Fruit fly (Drosophila melanogaster) whole organism, prepupa: ENCODE data around the gene CG43333.

Experiments used
- Blimp-1 ChIP-seq: fragments of 200-800 bp; sonication (Bioruptor generic); optimal IDR thresholded peaks from 3 replicates; lab custom pipeline; 2017; ENCODE audit warnings: missing biosample characterization, missing genetic modification characterization, mild to moderate bottlenecking, moderate library complexity, missing genetic modification reagents
- CG10631 ChIP-seq: fragments of 200-800 bp; sonication (Bioruptor generic); optimal IDR thresholded peaks from 2 replicates; lab custom pipeline; 2016; ENCODE audit warnings: missing biosample characterization, missing genetic modification characterization
- CG10669 ChIP-seq: fragments of 200-800 bp; sonication (Bioruptor generic); optimal IDR thresholded peaks from 3 replicates; lab custom pipeline; 2018; ENCODE audit warnings: missing biosample characterization, mild to moderate bottlenecking, missing genetic modification characterization, moderate library complexity
- CG11762 ChIP-seq: fragments of 200-800 bp; sonication (Bioruptor generic); optimal IDR thresholded peaks from 3 replicates; lab custom pipeline; 2016; ENCODE audit warnings: missing biosample characterization, missing genetic modification characterization; ENCODE audit not compliant: insufficient read depth
- CG15336 ChIP-seq: fragments of 200-800 bp; sonication (Bioruptor generic); IDR thresholded peaks from 2 replicates; pipeline ENCODE4 v1.3.6; 2022; ENCODE audit warnings: missing biosample characterization, missing genetic modification characterization
- CG1621 ChIP-seq: fragments of 200-800 bp; sonication (Bioruptor generic); optimal IDR thresholded peaks from 3 replicates; lab custom pipeline; 2018; ENCODE audit warnings: missing biosample characterization, mild to moderate bottlenecking, missing genetic modification characterization
- CG3032 ChIP-seq: fragments of 200-800 bp; optimal IDR thresholded peaks from 2 replicates; lab custom pipeline; 2019; ENCODE audit warnings: missing biosample characterization, mild to moderate bottlenecking, missing genetic modification characterization, moderate library complexity
- CG31627 ChIP-seq: fragments of 200-800 bp; sonication (Bioruptor generic); optimal IDR thresholded peaks from 3 replicates; lab custom pipeline; 2016; ENCODE audit warnings: missing biosample characterization, missing genetic modification characterization
- CG32006 ChIP-seq: fragments of 200-800 bp; sonication (Bioruptor generic); optimal IDR thresholded peaks from 3 replicates; lab custom pipeline; 2017; ENCODE audit warnings: missing biosample characterization, mild to moderate bottlenecking, missing genetic modification characterization
- CG34406 ChIP-seq: fragments of 200-800 bp; sonication (Bioruptor generic); optimal IDR thresholded peaks from 3 replicates; lab custom pipeline; 2016; ENCODE audit warnings: missing biosample characterization, missing genetic modification characterization
- CG3919 ChIP-seq: fragments of 200-800 bp; sonication (Bioruptor generic); optimal IDR thresholded peaks from 3 replicates; lab custom pipeline; 2016; ENCODE audit warnings: missing biosample characterization, missing genetic modification characterization
- CG4318 ChIP-seq: fragments of 200-800 bp; sonication (Bioruptor generic); optimal IDR thresholded peaks from 3 replicates; lab custom pipeline; 2017; ENCODE audit warnings: missing biosample characterization, mild to moderate bottlenecking, missing genetic modification characterization
- CG6163 ChIP-seq: fragments of 200-800 bp; sonication (Bioruptor generic); IDR thresholded peaks from 3 replicates; pipeline ENCODE4 v1.3.6; 2022; ENCODE audit warnings: missing biosample characterization, missing genetic modification characterization
- CG6808 ChIP-seq: fragments of 200-800 bp; sonication (Bioruptor generic); optimal IDR thresholded peaks from 3 replicates; lab custom pipeline; 2017; ENCODE audit warnings: missing biosample characterization, missing genetic modification characterization, mild to moderate bottlenecking, moderate library complexity, missing genetic modification reagents
- CG6854 ChIP-seq: fragments of 200-800 bp; sonication (Bioruptor generic); optimal IDR thresholded peaks from 2 replicates; lab custom pipeline; 2017; ENCODE audit warnings: missing biosample characterization, mild to moderate bottlenecking, missing genetic modification characterization
- CG7368 ChIP-seq: fragments of 200-800 bp; sonication (Bioruptor generic); optimal IDR thresholded peaks from 3 replicates; lab custom pipeline; 2016; ENCODE audit warnings: missing biosample characterization, missing genetic modification characterization
- CG8119 ChIP-seq: fragments of 200-800 bp; sonication (Bioruptor generic); IDR thresholded peaks from 3 replicates; pipeline ENCODE4 v1.3.6; 2022; ENCODE audit warnings: missing biosample characterization, missing genetic modification characterization
- CG8319 ChIP-seq: fragments of 200-800 bp; sonication (Bioruptor generic); optimal IDR thresholded peaks from 3 replicates; lab custom pipeline; 2016; ENCODE audit warnings: missing biosample characterization, missing genetic modification characterization
- CG8632 ChIP-seq: fragments of 200-800 bp; sonication (Bioruptor generic); optimal IDR thresholded peaks from 3 replicates; lab custom pipeline; 2016; ENCODE audit warnings: missing biosample characterization, missing genetic modification characterization
- CG9139 ChIP-seq: fragments of 200-800 bp; sonication (Bioruptor generic); optimal IDR thresholded peaks from 3 replicates; lab custom pipeline; 2017; ENCODE audit warnings: missing biosample characterization, mild to moderate bottlenecking, missing genetic modification characterization
- Eip75B ChIP-seq: fragments of 200-800 bp; sonication (Bioruptor generic); optimal IDR thresholded peaks from 3 replicates; lab custom pipeline; 2016; ENCODE audit warnings: missing biosample characterization, missing genetic modification characterization
- Eip78C ChIP-seq: fragments of 200-800 bp; sonication (Bioruptor generic); peaks from one replicate; lab custom pipeline; 2016; ENCODE audit warnings: missing biosample characterization, missing genetic modification characterization
- Eip93F ChIP-seq: fragments of 200-800 bp; sonication (Bioruptor generic); optimal IDR thresholded peaks from 2 replicates; lab custom pipeline; 2016; ENCODE audit warnings: missing biosample characterization, mild to moderate bottlenecking, missing genetic modification characterization
- Ets96B ChIP-seq: fragments of 200-800 bp; optimal IDR thresholded peaks from 2 replicates; lab custom pipeline; 2019; ENCODE audit warnings: missing biosample characterization, mild to moderate bottlenecking, missing genetic modification characterization, moderate library complexity
- Hr38 ChIP-seq: sonication (Bioruptor generic); optimal IDR thresholded peaks from 2 replicates; lab custom pipeline; 2016; ENCODE audit warnings: missing biosample characterization, missing genetic modification characterization
- Hr39 ChIP-seq: fragments of 200-800 bp; sonication (Bioruptor generic); optimal IDR thresholded peaks from 2 replicates; lab custom pipeline; 2016; ENCODE audit warnings: missing biosample characterization, missing genetic modification characterization
- Hr4 ChIP-seq: fragments of 200-800 bp; sonication (Bioruptor generic); optimal IDR thresholded peaks from 3 replicates; lab custom pipeline; 2016; ENCODE audit warnings: missing biosample characterization, missing genetic modification characterization
- Lpt ChIP-seq: fragments of 200-800 bp; sonication (Bioruptor generic); optimal IDR thresholded peaks from 3 replicates; lab custom pipeline; 2016; ENCODE audit warnings: missing biosample characterization, missing genetic modification characterization
- Met ChIP-seq: fragments of 200-800 bp; sonication (Bioruptor generic); optimal IDR thresholded peaks from 3 replicates; lab custom pipeline; 2016; ENCODE audit warnings: missing biosample characterization, missing genetic modification characterization
- OdsH ChIP-seq: fragments of 200-800 bp; sonication (Bioruptor generic); optimal IDR thresholded peaks from 3 replicates; lab custom pipeline; 2016; ENCODE audit warnings: missing biosample characterization, missing genetic modification characterization
- Smox ChIP-seq: fragments of 200-800 bp; sonication (Bioruptor generic); optimal IDR thresholded peaks from 3 replicates; lab custom pipeline; 2016; ENCODE audit warnings: missing biosample characterization, missing genetic modification characterization
- Sox102F ChIP-seq: fragments of 200-800 bp; sonication (Bioruptor generic); optimal IDR thresholded peaks from 2 replicates; lab custom pipeline; 2016; ENCODE audit warnings: missing biosample characterization, mild to moderate bottlenecking, missing genetic modification characterization
- Sox14 ChIP-seq: fragments of 200-800 bp; sonication (Bioruptor generic); optimal IDR thresholded peaks from 3 replicates; lab custom pipeline; 2016; ENCODE audit warnings: missing biosample characterization, missing genetic modification characterization
- Sox15 ChIP-seq: fragments of 200-800 bp; sonication (Bioruptor generic); optimal IDR thresholded peaks from 3 replicates; lab custom pipeline; 2016; ENCODE audit warnings: missing biosample characterization, missing genetic modification characterization
- achi ChIP-seq: fragments of 200-800 bp; sonication (Bioruptor generic); optimal IDR thresholded peaks from 3 replicates; lab custom pipeline; 2016; ENCODE audit warnings: missing biosample characterization, missing genetic modification characterization
- acj6 ChIP-seq: fragments of 200-800 bp; sonication (Bioruptor generic); optimal IDR thresholded peaks from 3 replicates; lab custom pipeline; 2016; ENCODE audit warnings: missing biosample characterization, missing genetic modification characterization
- dsx ChIP-seq: fragments of 200-800 bp; optimal IDR thresholded peaks from 3 replicates; lab custom pipeline; 2019; ENCODE audit warnings: missing biosample characterization, mild to moderate bottlenecking, missing genetic modification characterization, moderate library complexity; ENCODE audit not compliant: poor library complexity, severe bottlenecking
- esn ChIP-seq: fragments of 200-800 bp; sonication (Bioruptor generic); optimal IDR thresholded peaks from 2 replicates; lab custom pipeline; 2016; ENCODE audit warnings: missing biosample characterization, mild to moderate bottlenecking, missing genetic modification characterization, moderate library complexity
- fd59A ChIP-seq: fragments of 200-800 bp; sonication (Bioruptor generic); optimal IDR thresholded peaks from 2 replicates; lab custom pipeline; 2017; ENCODE audit warnings: missing biosample characterization, mild to moderate bottlenecking, missing genetic modification characterization, missing genetic modification reagents
- fd85E ChIP-seq: fragments of 200-800 bp; sonication (Bioruptor generic); optimal IDR thresholded peaks from 3 replicates; lab custom pipeline; 2016; ENCODE audit warnings: missing biosample characterization, missing genetic modification characterization
- fkh ChIP-seq: fragments of 200-800 bp; sonication (Bioruptor generic); optimal IDR thresholded peaks from 3 replicates; lab custom pipeline; 2017; ENCODE audit warnings: missing biosample characterization, mild to moderate bottlenecking, missing genetic modification characterization, moderate library complexity
- lz ChIP-seq: fragments of 200-800 bp; sonication (Bioruptor generic); optimal IDR thresholded peaks from 3 replicates; lab custom pipeline; 2016; ENCODE audit warnings: missing biosample characterization, missing genetic modification characterization
- net ChIP-seq: fragments of 200-800 bp; sonication (Bioruptor generic); optimal IDR thresholded peaks from 3 replicates; lab custom pipeline; 2016; ENCODE audit warnings: missing biosample characterization, missing genetic modification characterization
- pdm3 ChIP-seq: fragments of 200-800 bp; sonication (Bioruptor generic); optimal IDR thresholded peaks from 3 replicates; lab custom pipeline; 2016; ENCODE audit warnings: missing biosample characterization, missing genetic modification characterization
- salr ChIP-seq, 2 experiments: fragments of 200-800 bp; sonication (Bioruptor generic); optimal IDR thresholded peaks; 3 replicates each; lab custom pipeline; 2016 to 2018; ENCODE audit warnings: missing biosample characterization in 2 of 2, missing genetic modification characterization in 2 of 2, mild to moderate bottlenecking in 1 of 2
- spab ChIP-seq: fragments of 200-800 bp; sonication (Bioruptor generic); optimal IDR thresholded peaks from 2 replicates; lab custom pipeline; 2017; ENCODE audit warnings: missing biosample characterization, mild to moderate bottlenecking, missing genetic modification characterization, missing genetic modification reagents
- ss ChIP-seq, 2 experiments: fragments of 200-800 bp; sonication (Bioruptor generic); optimal IDR thresholded peaks; 2 replicates in 1 of 2; 3 replicates in 1 of 2; lab custom pipeline; 2017 to 2018; ENCODE audit warnings: mild to moderate bottlenecking in 2 of 2, missing biosample characterization in 2 of 2, missing genetic modification characterization in 2 of 2, moderate library complexity in 1 of 2
- svp ChIP-seq: fragments of 200-800 bp; sonication (Bioruptor generic); peaks from one replicate; lab custom pipeline; 2016; ENCODE audit warnings: missing biosample characterization, missing genetic modification characterization
- topi ChIP-seq: fragments of 200-800 bp; sonication (Bioruptor generic); optimal IDR thresholded peaks from 3 replicates; lab custom pipeline; 2016; ENCODE audit warnings: missing biosample characterization, missing genetic modification characterization

The CG43333 gene

dm6 chr2L:14221227-14221626 is 40.7 kb upstream of the CG43333 start:
- no peak for TF ChIP-seq Sox15 (GFP tag; lab: Kevin White, UChicago)
- peak; percentile 43 for TF ChIP-seq Eip78C (GFP tag; lab: Kevin White, UChicago)
- TF ChIP-seq CG3919 = no peak
- TF ChIP-seq fkh (GFP tag; lab: Kevin White, UChicago) = peak; percentile 38
- no peak for TF ChIP-seq Sox14 (GFP tag; lab: Kevin White, UChicago)
- TF ChIP-seq CG4318 = no peak
- no peak for TF ChIP-seq CG8119 (GFP tag; lab: Robert Waterston, UW)
- TF ChIP-seq OdsH (GFP tag; lab: Kevin White, UChicago) = no peak
- no peak for TF ChIP-seq Eip93F (GFP tag; lab: Kevin White, UChicago)

dm6 chr2L:14212686-14213085 is 32.2 kb upstream of the CG43333 start:
- TF ChIP-seq OdsH (GFP tag; lab: Kevin White, UChicago) = no peak
- TF ChIP-seq esn (GFP tag; lab: Kevin White, UChicago) = peak; percentile 42
- no peak for TF ChIP-seq CG8119 (GFP tag; lab: Robert Waterston, UW)
- no peak for TF ChIP-seq CG10669
- TF ChIP-seq Lpt (GFP tag; lab: Kevin White, UChicago) = no peak
- no peak for TF ChIP-seq Hr38 (GFP tag; lab: Kevin White, UChicago)
- no peak for TF ChIP-seq CG4318
- no peak for TF ChIP-seq acj6 (GFP tag; lab: Kevin White, UChicago)
- no peak for TF ChIP-seq CG9139 (GFP tag; lab: Kevin White, UChicago)
- TF ChIP-seq CG6163 = no peak
- TF ChIP-seq Eip75B = no peak
- TF ChIP-seq fd85E (GFP tag; lab: Kevin White, UChicago) = no peak
- TF ChIP-seq fd59A = no peak
- no peak for TF ChIP-seq CG34406 (GFP tag; lab: Kevin White, UChicago)
- no peak for TF ChIP-seq CG8632 (GFP tag; lab: Kevin White, UChicago)
- no peak for TF ChIP-seq spab (GFP tag; lab: Kevin White, UChicago)
- TF ChIP-seq CG8319 (GFP tag; lab: Kevin White, UChicago) = no peak
- TF ChIP-seq CG6854 (GFP tag; lab: Kevin White, UChicago) = no peak
- no peak for TF ChIP-seq Hr39 (GFP tag; lab: Kevin White, UChicago)
- TF ChIP-seq svp (GFP tag; lab: Kevin White, UChicago) = peak; percentile 71
- no peak for TF ChIP-seq CG6808
- no peak for TF ChIP-seq fkh (GFP tag; lab: Kevin White, UChicago)
- TF ChIP-seq Blimp-1 (GFP tag; lab: Kevin White, UChicago) = no peak
- TF ChIP-seq Eip93F (GFP tag; lab: Kevin White, UChicago) = no peak
- no peak for TF ChIP-seq CG11762 (GFP tag; lab: Kevin White, UChicago)
- no peak for TF ChIP-seq Ets96B (tag; lab: Kevin White, UChicago)
- no peak for TF ChIP-seq dsx (GFP tag; lab: Kevin White, UChicago)
- peak; percentile 22 for TF ChIP-seq Sox102F
- TF ChIP-seq CG3919 = no peak
- peak; percentile 10 for TF ChIP-seq topi (GFP tag; lab: Kevin White, UChicago)
- no peak for TF ChIP-seq Sox15 (GFP tag; lab: Kevin White, UChicago)
- no peak for TF ChIP-seq CG3032 (tag; lab: Kevin White, UChicago)
- peak; percentile 43 for TF ChIP-seq CG32006 (GFP tag; lab: Kevin White, UChicago)
- TF ChIP-seq Eip78C (GFP tag; lab: Kevin White, UChicago) = peak; percentile 46
- no peak for TF ChIP-seq CG10631 (GFP tag; lab: Kevin White, UChicago)
- TF ChIP-seq Smox (GFP tag; lab: Kevin White, UChicago) = no peak
- TF ChIP-seq Hr4 (GFP tag; lab: Kevin White, UChicago) = peak; percentile 7
- TF ChIP-seq salr (GFP tag; optimal IDR thresholded peaks at IDR 0.05; lab: Kevin White, UChicago) = no peak
- TF ChIP-seq CG7368 (GFP tag; lab: Kevin White, UChicago) = no peak
- no peak for TF ChIP-seq lz (GFP tag; lab: Kevin White, UChicago)
- no peak for TF ChIP-seq net (GFP tag; lab: Kevin White, UChicago)
- no peak for TF ChIP-seq achi (GFP tag; lab: Kevin White, UChicago)
- TF ChIP-seq pdm3 (GFP tag; lab: Kevin White, UChicago) = peak; percentile 14
- TF ChIP-seq Met (GFP tag; lab: Kevin White, UChicago) = no peak
- no peak for TF ChIP-seq CG1621 (tag; lab: Kevin White, UChicago)
- TF ChIP-seq CG15336 = no peak; the same call in 1 of the 2 replicates
- TF ChIP-seq ss (GFP tag; optimal IDR thresholded peaks at IDR 0.05; lab: Kevin White, UChicago) = peak in 1 of 2 experiments; percentile 1
- TF ChIP-seq CG31627 (GFP tag; lab: Kevin White, UChicago) = peak; percentile 18
